Worm (Caenorhabditis elegans) whole organism, L3 larva: ENCODE data around the gene C02B4.3.

ENCODE experiments used
- ama-1 ChIP-seq: fragments of 150-350 bp; optimal IDR thresholded peaks from 2 replicates; lab custom pipeline; 2018
- ceh-28 ChIP-seq: fragments of 150-350 bp; optimal IDR thresholded peaks from 2 replicates; lab custom pipeline; 2014; ENCODE audit warnings: missing biosample characterization, missing genetic modification reagents, missing genetic modification characterization
- fkh-10 ChIP-seq: sonication (generic microtip); optimal IDR thresholded peaks from 2 replicates; lab custom pipeline; 2017; ENCODE audit warnings: missing biosample characterization, missing genetic modification reagents, missing genetic modification characterization
- fos-1 ChIP-seq: fragments of 150-350 bp; optimal IDR thresholded peaks from 2 replicates; lab custom pipeline; 2014; ENCODE audit warnings: missing biosample characterization, missing genetic modification characterization
- lin-15B ChIP-seq: fragments of 150-350 bp; optimal IDR thresholded peaks from 2 replicates; lab custom pipeline; 2014; ENCODE audit warnings: missing biosample characterization, missing genetic modification characterization
- nhr-43 ChIP-seq: sonication (generic microtip); optimal IDR thresholded peaks from 2 replicates; lab custom pipeline; 2016; ENCODE audit warnings: mild to moderate bottlenecking, missing genetic modification characterization, missing compliant biosample characterization; ENCODE audit not compliant: poor library complexity, severe bottlenecking
- nhr-77 ChIP-seq: fragments of 150-350 bp; optimal IDR thresholded peaks from 2 replicates; lab custom pipeline; 2014; ENCODE audit warnings: missing biosample characterization, missing genetic modification characterization
- pha-4 ChIP-seq: fragments of 150-350 bp; optimal IDR thresholded peaks from 2 replicates; lab custom pipeline; 2014; ENCODE audit warnings: missing biosample characterization, missing genetic modification reagents, missing genetic modification characterization
- pqm-1 ChIP-seq: fragments of 150-350 bp; optimal IDR thresholded peaks from 2 replicates; lab custom pipeline; 2017; ENCODE audit warnings: missing biosample characterization, missing genetic modification characterization, inconsistent platforms
- snpc-4 ChIP-seq: fragments of 150-350 bp; optimal IDR thresholded peaks from 2 replicates; lab custom pipeline; 2014; ENCODE audit warnings: missing biosample characterization, missing genetic modification characterization
- unc-62 ChIP-seq: fragments of 150-350 bp; sonication (generic microtip); optimal IDR thresholded peaks from 4 replicates; lab custom pipeline; 2014; ENCODE audit warnings: missing biosample characterization, missing genetic modification reagents, missing genetic modification characterization
- ztf-11 ChIP-seq: fragments of 150-350 bp; optimal IDR thresholded peaks from 2 replicates; lab custom pipeline; 2014; ENCODE audit warnings: missing biosample characterization, missing genetic modification characterization

ce11 chrX:12691306-12691705, 31.7 kb upstream of the C02B4.3 start, which contains the start of gene ugt-50:
- TF ChIP-seq nhr-77 (tag; lab: Kevin White, UChicago) (no peak), pha-4 (tag; lab: Kevin White, UChicago) (no peak), pqm-1 (tag; lab: Kevin White, UChicago) (peak; percentile 73), snpc-4 (no peak), nhr-43 (tag; lab: Kevin White, UChicago) (peak; percentile 6), ceh-28 (tag; lab: Kevin White, UChicago) (peak; percentile 12), fkh-10 (GFP tag; lab: Kevin White, UChicago) (no peak), ztf-11 (tag; lab: Kevin White, UChicago) (no peak), unc-62 (GFP tag; lab: Kevin White, UChicago) (no peak), fos-1 (tag; lab: Kevin White, UChicago) (no peak), lin-15B (tag; lab: Kevin White, UChicago) (no peak), ama-1 (lab: Kevin White, UChicago) (no peak)
